Worm (Caenorhabditis elegans) whole organism, L2 larva: ENCODE data around the gene lgc-56.

Experiments used
- C34F6.9 ChIP-seq: fragments of 150-350 bp; optimal IDR thresholded peaks from 2 replicates; lab custom pipeline; 2014; ENCODE audit warnings: missing biosample characterization, missing genetic modification characterization
- F13H6.1 ChIP-seq: sonication (generic microtip); optimal IDR thresholded peaks from 2 replicates; lab custom pipeline; 2016; ENCODE audit warnings: missing genetic modification characterization, missing compliant biosample characterization
- R02D3.7 ChIP-seq: fragments of 150-350 bp; optimal IDR thresholded peaks from 2 replicates; lab custom pipeline; 2014; ENCODE audit warnings: missing biosample characterization, missing genetic modification characterization
- Y55F3AM.14 ChIP-seq: fragments of 200-800 bp; sonication (Bioruptor generic); optimal IDR thresholded peaks from 2 replicates; lab custom pipeline; 2018; ENCODE audit warnings: mild to moderate bottlenecking, missing genetic modification characterization, missing compliant biosample characterization
- ZK546.5 ChIP-seq: sonication (generic microtip); optimal IDR thresholded peaks from 2 replicates; lab custom pipeline; 2017; ENCODE audit warnings: missing biosample characterization, missing genetic modification characterization
- alr-1 ChIP-seq: fragments of 150-350 bp; optimal IDR thresholded peaks from 2 replicates; lab custom pipeline; 2014; ENCODE audit warnings: missing biosample characterization, missing genetic modification characterization
- aly-2 ChIP-seq: fragments of 150-350 bp; optimal IDR thresholded peaks from 2 replicates; lab custom pipeline; 2014; ENCODE audit warnings: missing biosample characterization, missing genetic modification characterization
- ama-1 ChIP-seq: fragments of 150-350 bp; optimal IDR thresholded peaks from 2 replicates; lab custom pipeline; 2018; ENCODE audit warnings: inconsistent platforms
- blmp-1 ChIP-seq: sonication (generic microtip); optimal IDR thresholded peaks from 2 replicates; lab custom pipeline; 2017; ENCODE audit warnings: missing genetic modification characterization, mild to moderate bottlenecking, missing compliant biosample characterization, antibody characterized with exemption, moderate library complexity; ENCODE audit not compliant: insufficient read depth
- ceh-16 ChIP-seq: fragments of 150-350 bp; optimal IDR thresholded peaks from 2 replicates; lab custom pipeline; 2014; ENCODE audit warnings: missing biosample characterization, missing genetic modification characterization
- ceh-82 ChIP-seq: fragments of 150-350 bp; optimal IDR thresholded peaks from 2 replicates; lab custom pipeline; 2014; ENCODE audit warnings: missing biosample characterization, missing genetic modification characterization
- crh-2 ChIP-seq: sonication (generic microtip); optimal IDR thresholded peaks from 2 replicates; lab custom pipeline; 2017; ENCODE audit warnings: missing biosample characterization, missing genetic modification characterization
- dmd-4 ChIP-seq: sonication (generic microtip); optimal IDR thresholded peaks from 2 replicates; lab custom pipeline; 2017; ENCODE audit warnings: missing biosample characterization, missing genetic modification characterization
- egl-27 ChIP-seq: sonication (generic microtip); optimal IDR thresholded peaks from 3 replicates; lab custom pipeline; 2017; ENCODE audit warnings: missing biosample characterization, missing genetic modification reagents, missing genetic modification characterization
- elt-1 ChIP-seq: fragments of 150-350 bp; optimal IDR thresholded peaks from 2 replicates; lab custom pipeline; 2014; ENCODE audit warnings: missing biosample characterization, missing genetic modification characterization
- elt-3 ChIP-seq: sonication (generic microtip); optimal IDR thresholded peaks from 2 replicates; lab custom pipeline; 2017; ENCODE audit warnings: missing biosample characterization, missing genetic modification characterization
- fos-1 ChIP-seq: fragments of 150-350 bp; optimal IDR thresholded peaks from 2 replicates; lab custom pipeline; 2014; ENCODE audit warnings: missing biosample characterization, missing genetic modification characterization
- gmeb-1 ChIP-seq: fragments of 150-350 bp; optimal IDR thresholded peaks from 2 replicates; lab custom pipeline; 2014; ENCODE audit warnings: missing biosample characterization, missing genetic modification characterization
- lin-11 ChIP-seq: fragments of 150-350 bp; sonication (generic microtip); optimal IDR thresholded peaks from 2 replicates; lab custom pipeline; 2014; ENCODE audit warnings: missing biosample characterization, missing genetic modification characterization, inconsistent platforms, mixed read lengths
- lin-13 ChIP-seq: fragments of 150-350 bp; optimal IDR thresholded peaks from 2 replicates; lab custom pipeline; 2014; ENCODE audit warnings: missing biosample characterization, missing genetic modification reagents, missing genetic modification characterization
- lin-39 ChIP-seq: fragments of 150-350 bp; optimal IDR thresholded peaks from 2 replicates; lab custom pipeline; 2014; ENCODE audit warnings: missing biosample characterization, missing genetic modification reagents, missing genetic modification characterization
- lsy-2 ChIP-seq, 2 experiments: fragments of 150-350 bp in 1 of 2; sonication (generic microtip) in 1 of 2; optimal IDR thresholded peaks; 2 replicates each; lab custom pipeline; 2014 to 2017; ENCODE audit warnings: missing biosample characterization in 2 of 2, missing genetic modification characterization in 2 of 2
- mab-5 ChIP-seq: fragments of 150-350 bp; optimal IDR thresholded peaks from 2 replicates; lab custom pipeline; 2014; ENCODE audit warnings: missing biosample characterization, missing genetic modification characterization
- mbf-1 ChIP-seq: sonication (generic microtip); optimal IDR thresholded peaks from 2 replicates; lab custom pipeline; 2017; ENCODE audit warnings: missing biosample characterization, missing genetic modification characterization
- mdl-1 ChIP-seq, 2 experiments: fragments of 150-350 bp in 1 of 2; sonication (generic microtip) in 1 of 2; optimal IDR thresholded peaks; 2 replicates each; lab custom pipeline; 2017; ENCODE audit warnings: missing biosample characterization in 2 of 2, missing genetic modification characterization in 2 of 2
- nhr-10 ChIP-seq: sonication (generic microtip); optimal IDR thresholded peaks from 2 replicates; lab custom pipeline; 2017; ENCODE audit warnings: missing biosample characterization, missing genetic modification characterization
- nhr-11 ChIP-seq: fragments of 150-350 bp; optimal IDR thresholded peaks from 2 replicates; lab custom pipeline; 2014; ENCODE audit warnings: missing biosample characterization, missing genetic modification characterization
- nhr-12 ChIP-seq: fragments of 150-350 bp; optimal IDR thresholded peaks from 2 replicates; lab custom pipeline; 2014; ENCODE audit warnings: missing biosample characterization, missing genetic modification characterization
- nhr-129 ChIP-seq: fragments of 150-350 bp; optimal IDR thresholded peaks from 2 replicates; lab custom pipeline; 2014; ENCODE audit warnings: missing biosample characterization, missing genetic modification characterization
- nhr-21 ChIP-seq: fragments of 150-350 bp; optimal IDR thresholded peaks from 2 replicates; lab custom pipeline; 2014; ENCODE audit warnings: missing biosample characterization, missing genetic modification characterization
- nhr-23 ChIP-seq: fragments of 150-350 bp; optimal IDR thresholded peaks from 2 replicates; lab custom pipeline; 2014; ENCODE audit warnings: missing biosample characterization, missing genetic modification reagents, missing genetic modification characterization
- nhr-237 ChIP-seq: fragments of 150-350 bp; optimal IDR thresholded peaks from 2 replicates; lab custom pipeline; 2014; ENCODE audit warnings: missing biosample characterization, missing genetic modification characterization
- nhr-25 ChIP-seq: fragments of 150-350 bp; sonication (generic microtip); optimal IDR thresholded peaks from 3 replicates; lab custom pipeline; 2014; ENCODE audit warnings: missing biosample characterization, missing genetic modification characterization
- nhr-6 ChIP-seq: fragments of 150-350 bp; optimal IDR thresholded peaks from 2 replicates; lab custom pipeline; 2014; ENCODE audit warnings: missing biosample characterization, missing genetic modification characterization
- nhr-77 ChIP-seq: fragments of 150-350 bp; optimal IDR thresholded peaks from 2 replicates; lab custom pipeline; 2014; ENCODE audit warnings: missing biosample characterization, missing genetic modification characterization
- peb-1 ChIP-seq: fragments of 150-350 bp; optimal IDR thresholded peaks from 2 replicates; lab custom pipeline; 2014; ENCODE audit warnings: missing biosample characterization, missing genetic modification characterization
- sem-4 ChIP-seq: fragments of 150-350 bp; optimal IDR thresholded peaks from 2 replicates; lab custom pipeline; 2014; ENCODE audit warnings: missing biosample characterization, missing genetic modification reagents, missing genetic modification characterization
- skn-1 ChIP-seq: sonication (generic microtip); optimal IDR thresholded peaks from 2 replicates; lab custom pipeline; 2017; ENCODE audit warnings: missing biosample characterization, missing genetic modification characterization
- sma-3 ChIP-seq: sonication (generic microtip); optimal IDR thresholded peaks from 2 replicates; lab custom pipeline; 2016; ENCODE audit warnings: missing genetic modification reagents, missing genetic modification characterization, missing compliant biosample characterization
- sma-9 ChIP-seq, 2 experiments: fragments of 150-350 bp in 1 of 2; sonication (generic microtip) in 1 of 2; optimal IDR thresholded peaks; 2 replicates each; lab custom pipeline; 2014 to 2016; ENCODE audit warnings: missing genetic modification characterization in 2 of 2, mild to moderate bottlenecking in 1 of 2, missing biosample characterization in 1 of 2, missing compliant biosample characterization in 1 of 2, missing genetic modification reagents in 1 of 2, moderate library complexity in 1 of 2
- snpc-4 ChIP-seq: fragments of 150-350 bp; optimal IDR thresholded peaks from 2 replicates; lab custom pipeline; 2014; ENCODE audit warnings: missing biosample characterization, missing genetic modification characterization
- unc-39 ChIP-seq: fragments of 150-350 bp; optimal IDR thresholded peaks from 2 replicates; lab custom pipeline; 2014; ENCODE audit warnings: missing biosample characterization, missing genetic modification characterization
- unc-55 ChIP-seq: fragments of 150-350 bp; sonication (generic microtip); optimal IDR thresholded peaks from 3 replicates; lab custom pipeline; 2014; ENCODE audit warnings: missing biosample characterization, missing genetic modification reagents, missing genetic modification characterization
- unc-62 ChIP-seq: fragments of 150-350 bp; optimal IDR thresholded peaks from 2 replicates; lab custom pipeline; 2014; ENCODE audit warnings: missing biosample characterization, missing genetic modification reagents, missing genetic modification characterization
- zag-1 ChIP-seq: fragments of 150-350 bp; optimal IDR thresholded peaks from 2 replicates; lab custom pipeline; 2014; ENCODE audit warnings: missing biosample characterization, missing genetic modification characterization
- ztf-1 ChIP-seq: fragments of 200-800 bp; sonication (Bioruptor generic); conservative IDR thresholded peaks from 2 replicates; pipeline ENCODE4 v1.3.6; 2022; ENCODE audit warnings: missing genetic modification characterization, missing compliant biosample characterization
- ztf-11 ChIP-seq: sonication (generic microtip); optimal IDR thresholded peaks from 2 replicates; lab custom pipeline; 2017; ENCODE audit warnings: missing biosample characterization, missing genetic modification characterization
- ztf-4 ChIP-seq: fragments of 150-350 bp; optimal IDR thresholded peaks from 2 replicates; lab custom pipeline; 2014; ENCODE audit warnings: missing biosample characterization, missing genetic modification characterization

lgc-56 gene

ce11 chrII:5182451-5182850 lies 52.3 kb downstream of the lgc-56 start:
- TF ChIP-seq C34F6.9 (tag; lab: Kevin White, UChicago): peak; percentile 67
- TF ChIP-seq ZK546.5 (tag; lab: Kevin White, UChicago): no peak
- TF ChIP-seq crh-2 (tag; lab: Kevin White, UChicago): no peak
- TF ChIP-seq lin-39: no peak
- TF ChIP-seq elt-3 (tag; lab: Kevin White, UChicago): no peak
- TF ChIP-seq ztf-11 (tag; lab: Kevin White, UChicago): no peak
- no peak for TF ChIP-seq ceh-82 (tag; lab: Kevin White, UChicago)
- no peak for TF ChIP-seq alr-1 (tag; lab: Kevin White, UChicago)
- no peak for TF ChIP-seq snpc-4 (tag; lab: Kevin White, UChicago)
- no peak for TF ChIP-seq dmd-4 (tag; lab: Kevin White, UChicago)
- TF ChIP-seq gmeb-1 (tag; lab: Kevin White, UChicago): peak; percentile 66
- TF ChIP-seq ceh-16 (tag; lab: Kevin White, UChicago): no peak
- no peak for TF ChIP-seq nhr-6 (tag; lab: Kevin White, UChicago)
- TF ChIP-seq mdl-1 (tag; optimal IDR thresholded peaks at IDR 0.05; lab: Kevin White, UChicago): peak in 1 of 2 experiments; percentile 45
- no peak for TF ChIP-seq nhr-11 (tag; lab: Kevin White, UChicago)
- TF ChIP-seq lin-13 (GFP tag; lab: Kevin White, UChicago): peak; percentile 44
- no peak for TF ChIP-seq egl-27 (tag; lab: Kevin White, UChicago)
- TF ChIP-seq peb-1 (tag; lab: Kevin White, UChicago): no peak
- peak in 1 of 2 experiments; percentile 74 for TF ChIP-seq lsy-2 (tag; optimal IDR thresholded peaks at IDR 0.05; lab: Kevin White, UChicago)
- TF ChIP-seq R02D3.7 (tag; lab: Kevin White, UChicago): no peak
- no peak for TF ChIP-seq unc-39
- TF ChIP-seq aly-2 (tag; lab: Kevin White, UChicago): no peak
- TF ChIP-seq nhr-21 (tag; lab: Kevin White, UChicago): peak; percentile 62
- no peak for TF ChIP-seq unc-62 (GFP tag; lab: Kevin White, UChicago)
- no peak for TF ChIP-seq elt-1 (tag; lab: Kevin White, UChicago)
- TF ChIP-seq lin-11: no peak
- peak; percentile 41 for TF ChIP-seq zag-1 (tag; lab: Kevin White, UChicago)
- no peak for TF ChIP-seq unc-55
- TF ChIP-seq ama-1: no peak
- no peak for TF ChIP-seq ztf-4 (tag; lab: Kevin White, UChicago)
- TF ChIP-seq nhr-12: no peak
- no peak for TF ChIP-seq nhr-23 (tag; lab: Kevin White, UChicago)
- no peak for TF ChIP-seq nhr-77 (tag; lab: Kevin White, UChicago)
- TF ChIP-seq sma-9 (GFP tag; optimal IDR thresholded peaks at IDR 0.05; lab: Kevin White, UChicago): peak; percentile 81
- no peak for TF ChIP-seq sma-9 (tag; optimal IDR thresholded peaks at IDR 0.05; lab: Kevin White, UChicago)
- TF ChIP-seq nhr-25 (tag; lab: Kevin White, UChicago): peak; percentile 56
- TF ChIP-seq sma-3 (GFP tag; lab: Kevin White, UChicago): peak; percentile 47
- TF ChIP-seq skn-1 (tag; lab: Kevin White, UChicago): no peak
- no peak for TF ChIP-seq mbf-1 (tag; lab: Kevin White, UChicago)
- no peak for TF ChIP-seq ztf-1
- no peak for TF ChIP-seq nhr-237 (tag; lab: Kevin White, UChicago)
- peak; percentile 44 for TF ChIP-seq sem-4 (tag; lab: Kevin White, UChicago)
- TF ChIP-seq Y55F3AM.14 (GFP tag; lab: Kevin White, UChicago): no peak
- TF ChIP-seq mab-5: no peak
- TF ChIP-seq F13H6.1 (tag; lab: Kevin White, UChicago): peak; percentile 70
- peak; percentile 81 for TF ChIP-seq blmp-1 (tag; lab: Kevin White, UChicago)
- peak; percentile 76 for TF ChIP-seq fos-1
- no peak for TF ChIP-seq nhr-10
- peak; percentile 88 for TF ChIP-seq nhr-129 (tag; lab: Kevin White, UChicago)
